Fruit fly (Drosophila melanogaster) whole organism, wandering third instar larva: ENCODE measurements around the gene CG15643.

Experiments
- Hnf4 ChIP-seq: fragments of 200-800 bp; sonication (Bioruptor generic); optimal IDR thresholded peaks from 2 replicates; lab custom pipeline; 2016; ENCODE audit warnings: missing biosample characterization, mild to moderate bottlenecking, missing genetic modification characterization
- Mio ChIP-seq: sonication (Bioruptor generic); optimal IDR thresholded peaks from 2 replicates; lab custom pipeline; 2016; ENCODE audit warnings: missing biosample characterization, missing genetic modification characterization
- psq ChIP-seq: fragments of 200-800 bp; sonication (Bioruptor generic); optimal IDR thresholded peaks from 3 replicates; lab custom pipeline; 2017; ENCODE audit warnings: missing biosample characterization, mild to moderate bottlenecking, missing genetic modification characterization, moderate library complexity

DNA sequence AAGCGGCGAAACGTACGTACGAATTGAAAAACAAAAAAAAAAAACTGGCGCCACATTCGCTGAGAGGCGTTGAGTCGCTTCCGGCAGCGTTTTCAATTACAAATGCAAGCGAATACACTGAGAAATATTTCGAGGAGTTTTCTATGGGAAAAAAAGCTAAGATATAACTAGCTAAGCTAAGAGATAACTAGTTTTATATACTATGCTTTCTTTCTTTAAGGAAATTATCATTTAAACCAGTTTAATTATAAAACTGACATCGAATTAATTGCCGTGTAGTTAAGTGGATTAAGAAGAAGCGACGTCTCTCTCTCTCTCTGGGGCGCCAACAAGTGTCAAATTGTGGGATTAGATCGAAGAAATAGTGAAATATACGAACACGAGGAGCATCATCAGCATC lies 43.5 kb upstream of the CG15643 start:
- TF ChIP-seq Mio (no peak), psq (peak; percentile 11), Hnf4 (GFP tag; lab: Kevin White, UChicago) (peak; percentile 31)
